Worm (Caenorhabditis elegans): ENCODE measurements around the gene afmd-2.

- TF ChIP-seq flt-1 (GFP tag; IDR thresholded peaks at IDR 0.05): no peak
- TF ChIP-seq ceh-13 (GFP tag; optimal IDR thresholded peaks at IDR 0.05): no peak
- TF ChIP-seq ama-1 (optimal IDR thresholded peaks at IDR 0.05): no peak
- TF ChIP-seq aly-1 (tag; optimal IDR thresholded peaks at IDR 0.05): no peak
- TF ChIP-seq pes-1 (GFP tag; IDR thresholded peaks at IDR 0.05): no peak
- TF ChIP-seq sea-1 (GFP tag; conservative IDR thresholded peaks at IDR 0.05): no peak
- TF ChIP-seq ets-7 (tag; optimal IDR thresholded peaks at IDR 0.05): no peak
Measured at ce11 chrIV:13502806-13503363, 6.1 kb upstream of the afmd-2 start, which contains the start of gene tbc-9.
